Fruit fly (Drosophila melanogaster) whole organism, embryonic: ENCODE results near the gene CG2182.

Experiments
- Antp ChIP-seq: fragments of 200-800 bp; sonication (Bioruptor generic); optimal IDR thresholded peaks from 3 replicates; lab custom pipeline; 2016; ENCODE audit warnings: missing biosample characterization, missing genetic modification characterization
- CG12744 ChIP-seq: fragments of 200-800 bp; sonication (Bioruptor generic); optimal IDR thresholded peaks from 2 replicates; lab custom pipeline; 2016; ENCODE audit warnings: missing biosample characterization, missing genetic modification characterization
- CG13424 ChIP-seq: fragments of 200-800 bp; sonication (Bioruptor generic); optimal IDR thresholded peaks from 2 replicates; lab custom pipeline; 2019; ENCODE audit warnings: missing biosample characterization, mild to moderate bottlenecking, missing genetic modification characterization, moderate library complexity
- CG15269 ChIP-seq: fragments of 200-800 bp; sonication (Bioruptor generic); optimal IDR thresholded peaks from 2 replicates; lab custom pipeline; 2018; ENCODE audit warnings: missing biosample characterization, mild to moderate bottlenecking, missing genetic modification characterization, moderate library complexity
- CG1647 ChIP-seq: fragments of 200-800 bp; sonication (Bioruptor generic); optimal IDR thresholded peaks from 3 replicates; lab custom pipeline; 2016; ENCODE audit warnings: missing biosample characterization, missing genetic modification characterization
- CG1792 ChIP-seq: fragments of 200-800 bp; sonication (Bioruptor generic); optimal IDR thresholded peaks from 2 replicates; lab custom pipeline; 2016; ENCODE audit warnings: missing biosample characterization, missing genetic modification characterization
- CG1832 ChIP-seq: fragments of 200-800 bp; sonication (Bioruptor generic); optimal IDR thresholded peaks from 2 replicates; lab custom pipeline; 2017; ENCODE audit warnings: missing biosample characterization, mild to moderate bottlenecking, missing genetic modification characterization, inconsistent platforms
- CG2712 ChIP-seq: fragments of 200-800 bp; optimal IDR thresholded peaks from 3 replicates; lab custom pipeline; 2019; ENCODE audit warnings: missing biosample characterization, mild to moderate bottlenecking, missing genetic modification characterization, moderate library complexity
- CG30020 ChIP-seq: fragments of 200-800 bp; optimal IDR thresholded peaks from 2 replicates; lab custom pipeline; 2019; ENCODE audit warnings: missing biosample characterization, mild to moderate bottlenecking, missing genetic modification characterization, moderate library complexity
- CG33213 ChIP-seq: fragments of 200-800 bp; sonication (Bioruptor generic); optimal IDR thresholded peaks from 3 replicates; lab custom pipeline; 2016; ENCODE audit warnings: missing biosample characterization, missing genetic modification characterization
- CG6254 ChIP-seq: fragments of 200-800 bp; sonication (Bioruptor generic); optimal IDR thresholded peaks from 3 replicates; lab custom pipeline; 2017; ENCODE audit warnings: mild to moderate bottlenecking, missing biosample characterization, missing genetic modification reagents, missing genetic modification characterization
- CG7963 ChIP-seq: fragments of 200-800 bp; sonication (Bioruptor generic); IDR thresholded peaks from 3 replicates; pipeline ENCODE4 v1.3.6; 2022; ENCODE audit warnings: missing biosample characterization, missing genetic modification characterization; ENCODE audit not compliant: partially characterized antibody
- CG7987 ChIP-seq: fragments of 200-800 bp; sonication (Bioruptor generic); optimal IDR thresholded peaks from 2 replicates; lab custom pipeline; 2018; ENCODE audit warnings: missing biosample characterization, mild to moderate bottlenecking, missing genetic modification characterization, moderate library complexity
- CG9797 ChIP-seq: fragments of 200-800 bp; sonication (Bioruptor generic); optimal IDR thresholded peaks from 3 replicates; lab custom pipeline; 2018; ENCODE audit warnings: missing biosample characterization, mild to moderate bottlenecking, missing genetic modification characterization
- CrebB ChIP-seq: fragments of 200-800 bp; sonication (Bioruptor generic); optimal IDR thresholded peaks from 3 replicates; lab custom pipeline; 2018; ENCODE audit warnings: missing biosample characterization, mild to moderate bottlenecking, missing genetic modification characterization
- D ChIP-seq, 2 experiments: fragments of 200-800 bp in 1 of 2; fragments of >200 bp in 1 of 2; sonication (Bioruptor generic) in 1 of 2; optimal IDR thresholded peaks; 2 replicates in 1 of 2; 3 replicates in 1 of 2; lab custom pipeline; 2017; ENCODE audit warnings: mild to moderate bottlenecking in 1 of 2, missing biosample characterization in 1 of 2, missing genetic modification characterization in 1 of 2, missing genetic modification reagents in 1 of 2
- Doc3 ChIP-seq: fragments of 200-800 bp; sonication (Bioruptor generic); IDR thresholded peaks from 3 replicates; pipeline ENCODE4 v1.3.6; 2022; ENCODE audit warnings: missing biosample characterization, missing genetic modification characterization; ENCODE audit not compliant: partially characterized antibody
- Drgx ChIP-seq: fragments of 200-800 bp; sonication (Bioruptor generic); IDR thresholded peaks from 2 replicates; pipeline ENCODE4 v1.3.6; 2022; ENCODE audit warnings: missing biosample characterization, missing genetic modification characterization
- E2f2 ChIP-seq: fragments of 200-800 bp; sonication (Bioruptor generic); IDR thresholded peaks from 2 replicates; pipeline ENCODE4 v1.3.6; 2022; ENCODE audit warnings: missing biosample characterization, missing genetic modification characterization
- Ets97D ChIP-seq: fragments of 200-800 bp; sonication (Bioruptor generic); optimal IDR thresholded peaks from 3 replicates; lab custom pipeline; 2016; ENCODE audit warnings: missing biosample characterization, missing genetic modification characterization
- H2.0 ChIP-seq: fragments of 200-800 bp; sonication (Bioruptor generic); IDR thresholded peaks from 2 replicates; pipeline ENCODE4 v1.3.6; 2022; ENCODE audit warnings: missing biosample characterization, missing genetic modification characterization
- HLH4C ChIP-seq: fragments of 200-800 bp; sonication (Bioruptor generic); IDR thresholded peaks from 3 replicates; pipeline ENCODE4 v1.3.6; 2022; ENCODE audit warnings: missing biosample characterization, missing genetic modification characterization; ENCODE audit not compliant: partially characterized antibody
- Lpt ChIP-seq: fragments of >200 bp; optimal IDR thresholded peaks from 2 replicates; lab custom pipeline; 2018; ENCODE audit warnings: missing biosample characterization, missing genetic modification characterization
- Mad ChIP-seq: fragments of 200-800 bp; sonication (Bioruptor generic); optimal IDR thresholded peaks from 2 replicates; lab custom pipeline; 2016; ENCODE audit warnings: missing biosample characterization, missing genetic modification characterization
- Opbp ChIP-seq: fragments of 200-800 bp; sonication (Bioruptor generic); IDR thresholded peaks from 3 replicates; pipeline ENCODE4 v1.3.6; 2022; ENCODE audit warnings: missing biosample characterization, missing genetic modification characterization; ENCODE audit not compliant: partially characterized antibody
- Poxn ChIP-seq: fragments of 200-800 bp; sonication (Bioruptor generic); IDR thresholded peaks from 2 replicates; pipeline ENCODE4 v1.3.6; 2022; ENCODE audit warnings: missing biosample characterization, missing genetic modification characterization
- Rx ChIP-seq: fragments of 200-800 bp; sonication (Bioruptor generic); IDR thresholded peaks from 2 replicates; pipeline ENCODE4 v1.3.6; 2022; ENCODE audit warnings: missing biosample characterization, missing genetic modification characterization
- Usf ChIP-seq: fragments of 200-800 bp; sonication (Bioruptor generic); optimal IDR thresholded peaks from 2 replicates; lab custom pipeline; 2017; ENCODE audit warnings: missing genotype, missing biosample characterization, missing genetic modification characterization
- Xrp1 ChIP-seq: fragments of 200-800 bp; sonication (Bioruptor generic); IDR thresholded peaks from 2 replicates; pipeline ENCODE4 v1.3.6; 2022; ENCODE audit warnings: missing biosample characterization, missing genetic modification characterization
- ap ChIP-seq: fragments of 200-800 bp; sonication (Bioruptor generic); IDR thresholded peaks from 2 replicates; pipeline ENCODE4 v1.3.6; 2022; ENCODE audit warnings: missing biosample characterization, missing genetic modification characterization
- ash1 ChIP-seq: fragments of 200-800 bp; sonication (Bioruptor generic); optimal IDR thresholded peaks from 2 replicates; lab custom pipeline; 2018; ENCODE audit warnings: missing biosample characterization, mild to moderate bottlenecking, missing genetic modification characterization
- bigmax ChIP-seq: fragments of 200-800 bp; sonication (Bioruptor generic); optimal IDR thresholded peaks from 2 replicates; lab custom pipeline; 2018; ENCODE audit warnings: missing biosample characterization, mild to moderate bottlenecking, missing genetic modification characterization
- btn ChIP-seq: fragments of 200-800 bp; sonication (Bioruptor generic); optimal IDR thresholded peaks from 2 replicates; lab custom pipeline; 2016; ENCODE audit warnings: missing biosample characterization, missing genetic modification characterization
- cad ChIP-seq: fragments of >200 bp; optimal IDR thresholded peaks from 2 replicates; lab custom pipeline; 2017; ENCODE audit warnings: missing biosample characterization, missing genetic modification characterization
- chm ChIP-seq: fragments of 200-800 bp; sonication (Bioruptor generic); IDR thresholded peaks from 2 replicates; pipeline ENCODE4 v1.3.6; 2022; ENCODE audit warnings: missing biosample characterization, missing genetic modification characterization
- en ChIP-seq: fragments of 200-800 bp; sonication (Bioruptor generic); optimal IDR thresholded peaks from 2 replicates; lab custom pipeline; 2016; ENCODE audit warnings: missing biosample characterization, missing genetic modification characterization
- fd102C ChIP-seq: fragments of 200-800 bp; sonication (Bioruptor generic); optimal IDR thresholded peaks from 2 replicates; lab custom pipeline; 2018; ENCODE audit warnings: missing biosample characterization, mild to moderate bottlenecking, missing genetic modification characterization, moderate library complexity
- gcm2 ChIP-seq: fragments of 200-800 bp; sonication (Bioruptor generic); optimal IDR thresholded peaks from 2 replicates; lab custom pipeline; 2016; ENCODE audit warnings: missing biosample characterization, missing genetic modification characterization
- gsb-n ChIP-seq: fragments of 200-800 bp; sonication (Bioruptor generic); optimal IDR thresholded peaks from 3 replicates; lab custom pipeline; 2018; ENCODE audit warnings: missing biosample characterization, mild to moderate bottlenecking, missing genetic modification characterization
- gt ChIP-seq: fragments of 200-800 bp; sonication (Bioruptor generic); IDR thresholded peaks from 2 replicates; pipeline ENCODE4 v1.3.6; 2022; ENCODE audit warnings: missing biosample characterization, missing genetic modification characterization
- mld ChIP-seq: fragments of 200-800 bp; sonication (Bioruptor generic); IDR thresholded peaks from 3 replicates; pipeline ENCODE4 v1.3.6; 2022; ENCODE audit warnings: missing biosample characterization, missing genetic modification characterization; ENCODE audit not compliant: partially characterized antibody
- repo ChIP-seq: fragments of 200-800 bp; sonication (Bioruptor generic); optimal IDR thresholded peaks from 2 replicates; lab custom pipeline; 2016; ENCODE audit warnings: missing biosample characterization, missing genetic modification characterization
- row ChIP-seq: fragments of 200-800 bp; sonication (Bioruptor generic); IDR thresholded peaks from 3 replicates; pipeline ENCODE4 v1.3.6; 2022; ENCODE audit warnings: missing biosample characterization, missing genetic modification characterization
- sens ChIP-seq: fragments of 200-800 bp; sonication (Bioruptor generic); peaks from one replicate; lab custom pipeline; 2016; ENCODE audit warnings: missing biosample characterization, missing genetic modification characterization
- ssp ChIP-seq: fragments of 200-800 bp; sonication (Bioruptor generic); IDR thresholded peaks from 2 replicates; pipeline ENCODE4 v1.3.6; 2022; ENCODE audit warnings: missing biosample characterization, missing genetic modification characterization
- stwl ChIP-seq: fragments of 200-800 bp; sonication (Bioruptor generic); optimal IDR thresholded peaks from 3 replicates; lab custom pipeline; 2018; ENCODE audit warnings: missing biosample characterization, mild to moderate bottlenecking, missing genetic modification characterization, moderate library complexity
- tio ChIP-seq: fragments of 200-800 bp; sonication (Bioruptor generic); optimal IDR thresholded peaks from 2 replicates; lab custom pipeline; 2017; ENCODE audit warnings: missing biosample characterization, missing genetic modification characterization, inconsistent platforms
- z ChIP-seq: fragments of 200-800 bp; sonication (Bioruptor generic); IDR thresholded peaks from 3 replicates; pipeline ENCODE4 v1.3.6; 2022; ENCODE audit warnings: missing biosample characterization, missing genetic modification characterization
- zen2 ChIP-seq: fragments of 200-800 bp; sonication (Bioruptor generic); IDR thresholded peaks from 3 replicates; pipeline ENCODE4 v1.3.6; 2022; ENCODE audit warnings: missing biosample characterization, missing genetic modification characterization; ENCODE audit not compliant: partially characterized antibody

CG2182 gene

dm6 chr3R:5668928-5669739, 9.4 kb upstream of the CG2182 start, which contains the start of the genes Xe7 and Atg17 (continued):
- TF ChIP-seq Mad (GFP tag; lab: Kevin White, UChicago), result peak; percentile 86
- peak; percentile 98 for TF ChIP-seq sens (GFP tag; lab: Kevin White, UChicago)
- TF ChIP-seq E2f2 (GFP tag; lab: Robert Waterston, UW), result peak; percentile 64
- TF ChIP-seq Lpt (GFP tag; lab: Kevin White, UChicago), result no peak
- peak; percentile 80 for TF ChIP-seq Poxn
- TF ChIP-seq repo, result peak; percentile 58
- TF ChIP-seq D (optimal IDR thresholded peaks at IDR 0.05; lab: Kevin White, UChicago), result no peak
- TF ChIP-seq D (GFP tag; optimal IDR thresholded peaks at IDR 0.05; lab: Kevin White, UChicago), result peak; percentile 80
- peak; percentile 95 for TF ChIP-seq row (GFP tag; lab: Robert Waterston, UW)
- peak; percentile 85 for TF ChIP-seq Xrp1 (GFP tag; lab: Robert Waterston, UW)
- TF ChIP-seq z (GFP tag; lab: Robert Waterston, UW), result no peak
- peak; percentile 79 for TF ChIP-seq Rx (GFP tag; lab: Robert Waterston, UW)
- no peak for TF ChIP-seq bigmax (GFP tag; lab: Kevin White, UChicago)
- TF ChIP-seq Ets97D (GFP tag; lab: Kevin White, UChicago), result peak; percentile 79
- TF ChIP-seq ash1 (GFP tag; lab: Kevin White, UChicago), result peak; percentile 47
- TF ChIP-seq chm, result peak; percentile 35; the same call in 1 of the 2 replicates
- TF ChIP-seq HLH4C, result peak; percentile 58
- TF ChIP-seq tio (GFP tag; lab: Kevin White, UChicago), result peak; percentile 95
- TF ChIP-seq Antp (GFP tag; lab: Kevin White, UChicago), result peak; percentile 93
- TF ChIP-seq Doc3, result peak; percentile 39; the same call in 1 of the 3 replicates
- peak; percentile 61 for TF ChIP-seq CrebB (tag; lab: Kevin White, UChicago)
- TF ChIP-seq mld (GFP tag; lab: Robert Waterston, UW), result no peak
- TF ChIP-seq H2.0 (GFP tag; lab: Robert Waterston, UW), result peak; percentile 88
- TF ChIP-seq CG7987, result peak; percentile 62
- TF ChIP-seq CG6254, result peak; percentile 41
- TF ChIP-seq CG12744, result peak; percentile 57
- TF ChIP-seq btn, result peak; percentile 47
- TF ChIP-seq CG1792 (GFP tag; lab: Kevin White, UChicago), result peak; percentile 43
- TF ChIP-seq fd102C (GFP tag; lab: Kevin White, UChicago), result peak; percentile 13
- no peak for TF ChIP-seq CG1832 (GFP tag; lab: Kevin White, UChicago)
- peak; percentile 89 for TF ChIP-seq CG1647 (GFP tag; lab: Kevin White, UChicago)
- TF ChIP-seq CG33213, result peak; percentile 68
- TF ChIP-seq zen2 (GFP tag; lab: Robert Waterston, UW), result no peak; the same call in 2 of the 3 replicates
- peak; percentile 71 for TF ChIP-seq stwl (tag; lab: Kevin White, UChicago)
- TF ChIP-seq CG30020 (tag; lab: Kevin White, UChicago), result peak; percentile 89
- TF ChIP-seq cad (GFP tag; lab: Kevin White, UChicago), result no peak
- TF ChIP-seq CG2712 (tag; lab: Kevin White, UChicago), result peak; percentile 91
- TF ChIP-seq CG13424 (tag; lab: Kevin White, UChicago), result peak; percentile 95
- peak; percentile 78 for TF ChIP-seq gt (GFP tag; lab: Robert Waterston, UW)
- peak; percentile 87 for TF ChIP-seq Usf (GFP tag; lab: Kevin White, UChicago)
- TF ChIP-seq Drgx (GFP tag; lab: Robert Waterston, UW), result peak; percentile 83
- peak; percentile 20 for TF ChIP-seq gcm2 (GFP tag; lab: Kevin White, UChicago)
- TF ChIP-seq en (GFP tag; lab: Kevin White, UChicago), result peak; percentile 16
- peak; percentile 65; the same call in 2 of the 3 replicates for TF ChIP-seq Opbp (GFP tag; lab: Robert Waterston, UW)
- TF ChIP-seq CG15269 (tag; lab: Kevin White, UChicago), result peak; percentile 94
- peak; percentile 50 for TF ChIP-seq CG9797 (GFP tag; lab: Kevin White, UChicago)
- TF ChIP-seq ap (GFP tag; lab: Robert Waterston, UW), result peak; percentile 81
- TF ChIP-seq gsb-n, result no peak
- TF ChIP-seq CG7963 (GFP tag; lab: Robert Waterston, UW), result no peak
- peak; percentile 88 for TF ChIP-seq ssp (GFP tag; lab: Robert Waterston, UW)
